Fruit fly (Drosophila melanogaster) whole organism, embryonic: ENCODE data around the gene CG15160.
A peak's percentile ranks its signal among the peaks of the same experiment; 100 is the strongest.

Experiments
- CG10431 ChIP-seq: fragments of 200-800 bp; sonication (Bioruptor generic); optimal IDR thresholded peaks from 3 replicates; lab custom pipeline; 2018; ENCODE audit warnings: missing biosample characterization, mild to moderate bottlenecking, missing genetic modification characterization
- CG11696 ChIP-seq: fragments of 200-800 bp; sonication (Bioruptor generic); IDR thresholded peaks from 2 replicates; pipeline ENCODE4 v1.3.6; 2022; ENCODE audit warnings: missing biosample characterization, missing genetic modification characterization
- CG12299 ChIP-seq: fragments of 200-800 bp; sonication (Bioruptor generic); optimal IDR thresholded peaks from 2 replicates; lab custom pipeline; 2018; ENCODE audit warnings: missing biosample characterization, mild to moderate bottlenecking, missing genetic modification characterization
- CG13287 ChIP-seq: fragments of 200-800 bp; sonication (Bioruptor generic); IDR thresholded peaks from 2 replicates; pipeline ENCODE4 v1.3.6; 2022; ENCODE audit warnings: missing biosample characterization, missing genetic modification characterization; ENCODE audit not compliant: partially characterized antibody
- CG13296 ChIP-seq: fragments of 200-800 bp; sonication (Bioruptor generic); optimal IDR thresholded peaks from 3 replicates; lab custom pipeline; 2018; ENCODE audit warnings: missing biosample characterization, mild to moderate bottlenecking, missing genetic modification characterization
- CG13424 ChIP-seq: fragments of 200-800 bp; sonication (Bioruptor generic); optimal IDR thresholded peaks from 2 replicates; lab custom pipeline; 2019; ENCODE audit warnings: missing biosample characterization, mild to moderate bottlenecking, missing genetic modification characterization, moderate library complexity
- CG14441 ChIP-seq: fragments of 200-800 bp; sonication (Bioruptor generic); IDR thresholded peaks from 2 replicates; pipeline ENCODE4 v1.3.6; 2022; ENCODE audit warnings: missing biosample characterization, missing genetic modification characterization
- CG17612 ChIP-seq: fragments of 200-800 bp; sonication (Bioruptor generic); IDR thresholded peaks from 2 replicates; pipeline ENCODE4 v1.3.6; 2022; ENCODE audit warnings: missing biosample characterization, missing genetic modification characterization
- CG1792 ChIP-seq: fragments of 200-800 bp; sonication (Bioruptor generic); optimal IDR thresholded peaks from 2 replicates; lab custom pipeline; 2016; ENCODE audit warnings: missing biosample characterization, missing genetic modification characterization
- CG32772 ChIP-seq: fragments of 200-800 bp; sonication (Bioruptor generic); IDR thresholded peaks from 2 replicates; pipeline ENCODE4 v1.3.6; 2022; ENCODE audit warnings: missing biosample characterization, missing genetic modification characterization
- CG33557 ChIP-seq: fragments of 200-800 bp; sonication (Bioruptor generic); optimal IDR thresholded peaks from 2 replicates; lab custom pipeline; 2019; ENCODE audit warnings: missing biosample characterization, mild to moderate bottlenecking, missing genetic modification characterization, moderate library complexity
- CG3407 ChIP-seq: fragments of 200-800 bp; sonication (Bioruptor generic); optimal IDR thresholded peaks from 2 replicates; lab custom pipeline; 2018; ENCODE audit warnings: missing biosample characterization, mild to moderate bottlenecking, missing genetic modification characterization
- CG34376 ChIP-seq: fragments of 200-800 bp; sonication (Bioruptor generic); optimal IDR thresholded peaks from 2 replicates; lab custom pipeline; 2018; ENCODE audit warnings: missing biosample characterization, mild to moderate bottlenecking, missing genetic modification characterization
- CG3847 ChIP-seq: fragments of 200-800 bp; sonication (Bioruptor generic); IDR thresholded peaks from 2 replicates; pipeline ENCODE4 v1.3.6; 2022; ENCODE audit warnings: missing biosample characterization, missing genetic modification characterization
- CG4404 ChIP-seq: fragments of 200-800 bp; sonication (Bioruptor generic); IDR thresholded peaks from 2 replicates; pipeline ENCODE4 v1.3.6; 2022; ENCODE audit warnings: missing biosample characterization, missing genetic modification characterization
- CG6654 ChIP-seq: fragments of 200-800 bp; sonication (Bioruptor generic); optimal IDR thresholded peaks from 2 replicates; lab custom pipeline; 2017; ENCODE audit warnings: missing biosample characterization, mild to moderate bottlenecking, missing genetic modification characterization
- CG7963 ChIP-seq: fragments of 200-800 bp; sonication (Bioruptor generic); IDR thresholded peaks from 3 replicates; pipeline ENCODE4 v1.3.6; 2022; ENCODE audit warnings: missing biosample characterization, missing genetic modification characterization; ENCODE audit not compliant: partially characterized antibody
- CG7987 ChIP-seq: fragments of 200-800 bp; sonication (Bioruptor generic); optimal IDR thresholded peaks from 2 replicates; lab custom pipeline; 2018; ENCODE audit warnings: missing biosample characterization, mild to moderate bottlenecking, missing genetic modification characterization, moderate library complexity
- CG9437 ChIP-seq: fragments of 200-800 bp; sonication (Bioruptor generic); optimal IDR thresholded peaks from 2 replicates; lab custom pipeline; 2018; ENCODE audit warnings: missing biosample characterization, mild to moderate bottlenecking, missing genetic modification characterization
- CHES-1-like ChIP-seq: fragments of 200-800 bp; sonication (Bioruptor generic); optimal IDR thresholded peaks from 2 replicates; lab custom pipeline; 2016; ENCODE audit warnings: missing biosample characterization, missing genetic modification characterization
- Deaf1 ChIP-seq: fragments of 200-800 bp; optimal IDR thresholded peaks from 3 replicates; lab custom pipeline; 2019; ENCODE audit warnings: missing biosample characterization, mild to moderate bottlenecking, missing genetic modification characterization, moderate library complexity
- Dref ChIP-seq: fragments of 200-800 bp; sonication (Bioruptor generic); IDR thresholded peaks from 2 replicates; pipeline ENCODE4 v1.3.6; 2022; ENCODE audit warnings: missing biosample characterization, missing genetic modification characterization
- NFAT ChIP-seq: fragments of 200-800 bp; sonication (Bioruptor generic); IDR thresholded peaks from 2 replicates; pipeline ENCODE4 v1.3.6; 2022; ENCODE audit warnings: missing biosample characterization, missing genetic modification characterization
- Neu2 ChIP-seq: fragments of 200-800 bp; sonication (Bioruptor generic); optimal IDR thresholded peaks from 3 replicates; lab custom pipeline; 2016; ENCODE audit warnings: missing biosample characterization, missing genetic modification characterization, borderline replicate concordance
- Nf-YC ChIP-seq: fragments of 200-800 bp; optimal IDR thresholded peaks from 3 replicates; lab custom pipeline; 2019; ENCODE audit warnings: missing biosample characterization, mild to moderate bottlenecking, missing genetic modification characterization, moderate library complexity
- PHDP ChIP-seq: fragments of 200-800 bp; sonication (Bioruptor generic); optimal IDR thresholded peaks from 3 replicates; lab custom pipeline; 2018; ENCODE audit warnings: missing biosample characterization, mild to moderate bottlenecking, missing genetic modification characterization, moderate library complexity
- Poxn ChIP-seq: fragments of 200-800 bp; sonication (Bioruptor generic); IDR thresholded peaks from 2 replicates; pipeline ENCODE4 v1.3.6; 2022; ENCODE audit warnings: missing biosample characterization, missing genetic modification characterization
- Ptx1 ChIP-seq: fragments of 200-800 bp; sonication (Bioruptor generic); IDR thresholded peaks from 2 replicates; pipeline ENCODE4 v1.3.6; 2022; ENCODE audit warnings: missing biosample characterization, missing genetic modification characterization
- al ChIP-seq: fragments of 200-800 bp; sonication (Bioruptor generic); IDR thresholded peaks from 2 replicates; pipeline ENCODE4 v1.3.6; 2022; ENCODE audit warnings: missing biosample characterization, missing genetic modification characterization
- ash1 ChIP-seq: fragments of 200-800 bp; sonication (Bioruptor generic); optimal IDR thresholded peaks from 2 replicates; lab custom pipeline; 2018; ENCODE audit warnings: missing biosample characterization, mild to moderate bottlenecking, missing genetic modification characterization
- bbx ChIP-seq: fragments of 200-800 bp; sonication (Bioruptor generic); IDR thresholded peaks from 2 replicates; pipeline ENCODE4 v1.3.6; 2022; ENCODE audit warnings: missing biosample characterization, missing genetic modification characterization; ENCODE audit not compliant: partially characterized antibody
- bowl ChIP-seq: fragments of 200-800 bp; sonication (Bioruptor generic); IDR thresholded peaks from 2 replicates; pipeline ENCODE4 v1.3.6; 2022; ENCODE audit warnings: missing biosample characterization, missing genetic modification characterization
- bsh ChIP-seq, 2 experiments: fragments of 200-800 bp; sonication (Bioruptor generic); optimal IDR thresholded peaks; 2 replicates each; lab custom pipeline; 2017 to 2018; ENCODE audit warnings: mild to moderate bottlenecking in 2 of 2, missing biosample characterization in 2 of 2, missing genetic modification characterization in 2 of 2, moderate library complexity in 1 of 2
- dati ChIP-seq: fragments of 200-800 bp; sonication (Bioruptor generic); IDR thresholded peaks from 2 replicates; pipeline ENCODE4 v1.3.6; 2022; ENCODE audit warnings: missing biosample characterization, missing genetic modification characterization
- gsb ChIP-seq: fragments of 200-800 bp; sonication (Bioruptor generic); IDR thresholded peaks from 2 replicates; pipeline ENCODE4 v1.3.6; 2022; ENCODE audit warnings: missing biosample characterization, missing genetic modification characterization
- jing ChIP-seq: fragments of 200-800 bp; sonication (Bioruptor generic); optimal IDR thresholded peaks from 2 replicates; lab custom pipeline; 2018; ENCODE audit warnings: missing biosample characterization, mild to moderate bottlenecking, missing genetic modification characterization
- luna ChIP-seq: fragments of 200-800 bp; sonication (Bioruptor generic); optimal IDR thresholded peaks from 2 replicates; lab custom pipeline; 2016; ENCODE audit warnings: missing biosample characterization, missing genetic modification characterization
- oc ChIP-seq: fragments of 200-800 bp; sonication (Bioruptor generic); optimal IDR thresholded peaks from 2 replicates; lab custom pipeline; 2018; ENCODE audit warnings: missing biosample characterization, mild to moderate bottlenecking, missing genetic modification characterization, moderate library complexity
- onecut ChIP-seq: fragments of 200-800 bp; sonication (Bioruptor generic); IDR thresholded peaks from 2 replicates; pipeline ENCODE4 v1.3.6; 2022; ENCODE audit warnings: missing biosample characterization, missing genetic modification characterization
- peb ChIP-seq: fragments of 200-800 bp; sonication (Bioruptor generic); IDR thresholded peaks from 2 replicates; pipeline ENCODE4 v1.3.6; 2022; ENCODE audit warnings: missing biosample characterization, missing genetic modification characterization
- prd ChIP-seq, 3 experiments: fragments of >200 bp in 2 of 3; fragments of 200-800 bp in 1 of 3; sonication (Bioruptor generic) in 1 of 3; optimal IDR thresholded peaks in 2 of 3; IDR thresholded peaks in 1 of 3; 2 replicates in 2 of 3; 3 replicates in 1 of 3; pipeline versions ENCODE4 v1.3.6 to Lab custom; 2017 to 2022; ENCODE audit warnings: missing biosample characterization in 1 of 3, missing genetic modification characterization in 1 of 3
- ranshi ChIP-seq: fragments of 200-800 bp; sonication (Bioruptor generic); IDR thresholded peaks from 2 replicates; pipeline ENCODE4 v1.3.6; 2022; ENCODE audit warnings: missing biosample characterization, missing genetic modification characterization
- ro ChIP-seq: fragments of 200-800 bp; sonication (Bioruptor generic); IDR thresholded peaks from 2 replicates; pipeline ENCODE4 v1.3.6; 2022; ENCODE audit warnings: missing biosample characterization, missing genetic modification characterization
- row ChIP-seq: fragments of 200-800 bp; sonication (Bioruptor generic); IDR thresholded peaks from 3 replicates; pipeline ENCODE4 v1.3.6; 2022; ENCODE audit warnings: missing biosample characterization, missing genetic modification characterization
- stwl ChIP-seq: fragments of 200-800 bp; sonication (Bioruptor generic); optimal IDR thresholded peaks from 3 replicates; lab custom pipeline; 2018; ENCODE audit warnings: missing biosample characterization, mild to moderate bottlenecking, missing genetic modification characterization, moderate library complexity
- trh ChIP-seq: fragments of 200-800 bp; sonication (Bioruptor generic); optimal IDR thresholded peaks from 2 replicates; lab custom pipeline; 2016; ENCODE audit warnings: missing biosample characterization, missing genetic modification characterization
- z ChIP-seq: fragments of 200-800 bp; sonication (Bioruptor generic); IDR thresholded peaks from 3 replicates; pipeline ENCODE4 v1.3.6; 2022; ENCODE audit warnings: missing biosample characterization, missing genetic modification characterization
- zfh2 ChIP-seq: fragments of 200-800 bp; sonication (Bioruptor generic); optimal IDR thresholded peaks from 2 replicates; lab custom pipeline; 2016; ENCODE audit warnings: missing biosample characterization, missing genetic modification characterization

Gene CG15160

DNA sequence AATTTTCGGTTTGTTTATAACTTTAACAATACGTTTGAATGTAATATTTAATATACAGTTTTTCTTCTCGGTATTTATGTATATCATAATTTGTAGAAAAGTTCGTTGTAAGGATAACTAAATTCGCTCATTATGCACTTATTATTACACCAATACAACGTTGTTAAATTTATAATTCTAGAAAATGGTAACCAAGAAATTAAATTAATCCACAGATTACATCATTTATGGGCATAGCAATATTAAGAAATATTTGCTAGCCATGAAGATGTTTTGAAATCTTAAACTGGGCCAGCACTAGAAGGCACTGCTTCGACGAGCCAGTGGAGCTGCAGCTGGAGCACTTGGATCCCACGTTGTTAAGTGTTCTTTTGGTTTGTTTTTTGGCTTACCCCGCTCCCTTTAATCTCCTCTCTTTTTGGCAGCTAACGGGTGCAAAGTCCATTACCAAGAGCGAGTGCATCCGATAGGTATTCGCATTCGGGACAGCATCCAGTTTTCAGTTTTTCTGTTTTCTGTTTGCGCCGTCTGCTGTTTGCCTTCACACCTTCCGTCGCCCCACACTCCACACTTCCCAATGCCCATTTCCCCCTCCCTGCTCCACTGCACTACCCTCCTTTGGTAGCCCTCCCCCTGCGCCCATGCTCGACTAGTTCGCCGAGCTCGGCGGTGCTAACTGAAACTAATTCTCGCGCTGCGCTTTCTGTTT lies 18.1 kb upstream of the CG15160 start (continued):
- TF ChIP-seq CG17612 (GFP tag; lab: Robert Waterston, UW) (no peak), CG7987 (GFP tag; lab: Kevin White, UChicago) (no peak), gsb (GFP tag; lab: Robert Waterston, UW) (0 out of 2 replicates have a peak, but pooled peaks have one; percentile 24), dati (GFP tag; lab: Robert Waterston, UW) (no peak), CG12299 (tag; lab: Kevin White, UChicago) (no peak), CG1792 (GFP tag; lab: Kevin White, UChicago) (no peak), bsh (GFP tag; optimal IDR thresholded peaks at IDR 0.05; lab: Kevin White, UChicago) (peak in 1 of 2 experiments; percentile 91), ranshi (GFP tag; lab: Robert Waterston, UW) (no peak), CHES-1-like (GFP tag; lab: Kevin White, UChicago) (no peak), CG34376 (GFP tag; lab: Kevin White, UChicago) (no peak), Nf-YC (no peak), CG13424 (tag; lab: Kevin White, UChicago) (no peak), PHDP (no peak), prd (optimal IDR thresholded peaks at IDR 0.05; lab: Kevin White, UChicago) (peak in 1 of 2 experiments; percentile 33), prd (GFP tag; IDR thresholded peaks at IDR 0.05; lab: Robert Waterston, UW) (no peak), al (no peak)

dm6 chr2L:18576250-18576649 lies 14.4 kb upstream of the CG15160 start:
- TF ChIP-seq ro (GFP tag; lab: Robert Waterston, UW) (no peak), z (GFP tag; lab: Robert Waterston, UW) (peak; percentile 94), onecut (GFP tag; lab: Robert Waterston, UW) (no peak), CG13287 (GFP tag; lab: Robert Waterston, UW) (peak; percentile 18; the same call in 1 of the 2 replicates), CG9437 (peak; percentile 99), oc (tag; lab: Kevin White, UChicago) (no peak), stwl (tag; lab: Kevin White, UChicago) (peak; percentile 10), CG33557 (GFP tag; lab: Kevin White, UChicago) (no peak), CG32772 (GFP tag; lab: Robert Waterston, UW) (no peak), CG13296 (GFP tag; lab: Kevin White, UChicago) (no peak), CG3407 (GFP tag; lab: Kevin White, UChicago) (no peak)

DNA sequence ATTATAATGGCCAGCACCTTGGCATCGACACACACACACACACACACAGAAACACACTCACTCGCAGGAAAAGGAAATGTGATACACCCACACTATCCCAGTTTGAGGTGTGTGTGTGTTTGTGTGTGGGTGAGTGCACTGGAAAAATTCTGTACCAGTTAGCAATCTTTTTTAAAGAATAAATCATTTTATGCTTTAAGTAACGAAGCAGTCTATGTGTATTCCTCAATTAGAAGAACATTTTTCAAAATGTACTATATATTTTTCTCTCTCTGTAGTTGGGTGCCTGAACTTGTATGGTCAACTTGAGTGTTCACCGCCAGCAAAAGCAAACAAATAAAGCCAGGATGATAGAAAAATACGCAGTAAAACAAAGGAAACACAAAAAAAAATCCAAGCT lies 6.1 kb upstream of the CG15160 start:
- TF ChIP-seq Neu2 (GFP tag; lab: Kevin White, UChicago) (no peak), CG6654 (no peak), luna (no peak), CG14441 (GFP tag; lab: Robert Waterston, UW) (peak; percentile 56; the same call in 1 of the 2 replicates), CG3847 (GFP tag; lab: Robert Waterston, UW) (no peak), bowl (no peak), CG11696 (GFP tag; lab: Robert Waterston, UW) (no peak), bbx (GFP tag; lab: Robert Waterston, UW) (no peak), CG10431 (GFP tag; lab: Kevin White, UChicago) (no peak), zfh2 (no peak), Ptx1 (GFP tag; lab: Robert Waterston, UW) (peak; percentile 50), CG7963 (GFP tag; lab: Robert Waterston, UW) (no peak), trh (GFP tag; lab: Kevin White, UChicago) (no peak), CG4404 (GFP tag; lab: Robert Waterston, UW) (no peak), NFAT (GFP tag; lab: Robert Waterston, UW) (no peak), Dref (GFP tag; lab: Robert Waterston, UW) (no peak), ash1 (no peak), row (GFP tag; lab: Robert Waterston, UW) (peak; percentile 56; the same call in 2 of the 3 replicates), dati (GFP tag; lab: Robert Waterston, UW) (0 out of 2 replicates have a peak, but pooled peaks have one; percentile 33), Poxn (GFP tag; lab: Robert Waterston, UW) (no peak), Deaf1 (tag; lab: Kevin White, UChicago) (no peak), peb (no peak), jing (GFP tag; lab: Kevin White, UChicago) (no peak)
